Fruit fly (Drosophila melanogaster) whole organism, embryonic: Measurements from ENCODE around the gene CG44476.

Experiments used
- BtbVII ChIP-seq: fragments of 200-800 bp; sonication (Bioruptor generic); optimal IDR thresholded peaks from 3 replicates; lab custom pipeline; 2017; ENCODE audit warnings: missing biosample characterization, mild to moderate bottlenecking, missing genetic modification characterization
- CG10654 ChIP-seq: fragments of 200-800 bp; sonication (Bioruptor generic); optimal IDR thresholded peaks from 2 replicates; lab custom pipeline; 2016; ENCODE audit warnings: missing biosample characterization, missing genetic modification characterization
- CG11504 ChIP-seq: fragments of 200-800 bp; sonication (Bioruptor generic); optimal IDR thresholded peaks from 3 replicates; lab custom pipeline; 2019; ENCODE audit warnings: missing biosample characterization, mild to moderate bottlenecking, missing genetic modification characterization, moderate library complexity
- CG12071 ChIP-seq: fragments of 200-800 bp; sonication (Bioruptor generic); optimal IDR thresholded peaks from 3 replicates; lab custom pipeline; 2018; ENCODE audit warnings: missing biosample characterization, mild to moderate bottlenecking, missing genetic modification characterization
- CG13424 ChIP-seq: fragments of 200-800 bp; sonication (Bioruptor generic); optimal IDR thresholded peaks from 2 replicates; lab custom pipeline; 2019; ENCODE audit warnings: missing biosample characterization, mild to moderate bottlenecking, missing genetic modification characterization, moderate library complexity
- CG15479 ChIP-seq: fragments of 200-800 bp; sonication (Bioruptor generic); optimal IDR thresholded peaks from 3 replicates; lab custom pipeline; 2019; ENCODE audit warnings: missing biosample characterization, mild to moderate bottlenecking, missing genetic modification characterization, moderate library complexity
- CG15601 ChIP-seq: fragments of 200-800 bp; sonication (Bioruptor generic); optimal IDR thresholded peaks from 3 replicates; lab custom pipeline; 2019; ENCODE audit warnings: missing biosample characterization, mild to moderate bottlenecking, missing genetic modification characterization, moderate library complexity
- CG1603 ChIP-seq: fragments of 200-800 bp; sonication (Bioruptor generic); optimal IDR thresholded peaks from 2 replicates; lab custom pipeline; 2019; ENCODE audit warnings: missing biosample characterization, mild to moderate bottlenecking, missing genetic modification characterization, moderate library complexity
- CG16779 ChIP-seq: fragments of 200-800 bp; sonication (Bioruptor generic); IDR thresholded peaks from 2 replicates; pipeline ENCODE4 v1.3.6; 2022; ENCODE audit warnings: missing biosample characterization, missing genetic modification characterization
- CG17802 ChIP-seq: fragments of 200-800 bp; sonication (Bioruptor generic); optimal IDR thresholded peaks from 2 replicates; lab custom pipeline; 2018; ENCODE audit warnings: missing biosample characterization, mild to moderate bottlenecking, missing genetic modification characterization, moderate library complexity
- CG17912 ChIP-seq: fragments of 200-800 bp; sonication (Bioruptor generic); optimal IDR thresholded peaks from 2 replicates; lab custom pipeline; 2018; ENCODE audit warnings: missing biosample characterization, mild to moderate bottlenecking, missing genetic modification characterization
- CG18619 ChIP-seq: fragments of 200-800 bp; sonication (Bioruptor generic); optimal IDR thresholded peaks from 3 replicates; lab custom pipeline; 2017; ENCODE audit warnings: missing biosample characterization, mild to moderate bottlenecking, missing genetic modification characterization
- CG32772 ChIP-seq: fragments of 200-800 bp; sonication (Bioruptor generic); IDR thresholded peaks from 2 replicates; pipeline ENCODE4 v1.3.6; 2022; ENCODE audit warnings: missing biosample characterization, missing genetic modification characterization
- CG3995 ChIP-seq: fragments of 200-800 bp; sonication (Bioruptor generic); optimal IDR thresholded peaks from 3 replicates; lab custom pipeline; 2016; ENCODE audit warnings: missing biosample characterization, missing genetic modification characterization
- CG4328 ChIP-seq: fragments of 200-800 bp; sonication (Bioruptor generic); optimal IDR thresholded peaks from 3 replicates; lab custom pipeline; 2017; ENCODE audit warnings: missing biosample characterization, missing genetic modification reagents, missing genetic modification characterization
- CG4854 ChIP-seq: fragments of 200-800 bp; sonication (Bioruptor generic); optimal IDR thresholded peaks from 2 replicates; lab custom pipeline; 2016; ENCODE audit warnings: missing biosample characterization, missing genetic modification characterization, inconsistent platforms
- CG6689 ChIP-seq: fragments of 200-800 bp; sonication (Bioruptor generic); IDR thresholded peaks from 2 replicates; pipeline ENCODE4 v1.3.6; 2022; ENCODE audit warnings: missing biosample characterization, missing genetic modification characterization
- CG7372 ChIP-seq: fragments of 200-800 bp; sonication (Bioruptor generic); IDR thresholded peaks from 2 replicates; pipeline ENCODE4 v1.3.6; 2022; ENCODE audit warnings: missing biosample characterization, missing genetic modification characterization
- CG7963 ChIP-seq: fragments of 200-800 bp; sonication (Bioruptor generic); IDR thresholded peaks from 3 replicates; pipeline ENCODE4 v1.3.6; 2022; ENCODE audit warnings: missing biosample characterization, missing genetic modification characterization; ENCODE audit not compliant: partially characterized antibody
- CG8290 ChIP-seq, 3 experiments: fragments of 200-800 bp; sonication (Bioruptor generic); optimal IDR thresholded peaks; 2 replicates each; lab custom pipeline; 2016 to 2019; ENCODE audit warnings: missing biosample characterization in 3 of 3, missing genetic modification characterization in 3 of 3, mild to moderate bottlenecking in 2 of 3, moderate library complexity in 1 of 3
- CG8359 ChIP-seq: fragments of 200-800 bp; sonication (Bioruptor generic); optimal IDR thresholded peaks from 2 replicates; lab custom pipeline; 2017; ENCODE audit warnings: missing biosample characterization, mild to moderate bottlenecking, missing genetic modification characterization, borderline replicate concordance
- CG8944 ChIP-seq: fragments of 200-800 bp; sonication (Bioruptor generic); optimal IDR thresholded peaks from 3 replicates; lab custom pipeline; 2016; ENCODE audit warnings: missing biosample characterization, missing genetic modification characterization
- Dll ChIP-seq: fragments of 200-800 bp; sonication (Bioruptor generic); IDR thresholded peaks from 4 replicates; pipeline ENCODE4 v1.3.6; 2022; ENCODE audit warnings: missing biosample characterization, missing genetic modification characterization; ENCODE audit not compliant: partially characterized antibody
- Drgx ChIP-seq: fragments of 200-800 bp; sonication (Bioruptor generic); IDR thresholded peaks from 2 replicates; pipeline ENCODE4 v1.3.6; 2022; ENCODE audit warnings: missing biosample characterization, missing genetic modification characterization
- Fer1 ChIP-seq: fragments of 200-800 bp; sonication (Bioruptor generic); optimal IDR thresholded peaks from 2 replicates; lab custom pipeline; 2017; ENCODE audit warnings: missing biosample characterization, mild to moderate bottlenecking, missing genetic modification characterization
- Hr3 ChIP-seq: fragments of 200-800 bp; sonication (Bioruptor generic); optimal IDR thresholded peaks from 3 replicates; lab custom pipeline; 2016; ENCODE audit warnings: missing biosample characterization, missing genetic modification characterization
- Hr78 ChIP-seq, 2 experiments: fragments of 200-800 bp in 1 of 2; fragments of >200 bp in 1 of 2; sonication (Bioruptor generic) in 1 of 2; optimal IDR thresholded peaks; 2 replicates each; lab custom pipeline; 2017 to 2019; ENCODE audit warnings: missing biosample characterization in 2 of 2, missing genetic modification characterization in 2 of 2, mild to moderate bottlenecking in 1 of 2, moderate library complexity in 1 of 2
- Kr ChIP-seq: fragments of 200-800 bp; sonication (Bioruptor generic); optimal IDR thresholded peaks from 2 replicates; lab custom pipeline; 2017; ENCODE audit warnings: missing biosample characterization, mild to moderate bottlenecking, missing genetic modification characterization
- Nf-YA ChIP-seq: fragments of 200-800 bp; sonication (Bioruptor generic); IDR thresholded peaks from 2 replicates; pipeline ENCODE4 v1.3.6; 2022; ENCODE audit warnings: missing biosample characterization, missing genetic modification characterization
- Oli ChIP-seq: fragments of 200-800 bp; sonication (Bioruptor generic); optimal IDR thresholded peaks from 2 replicates; lab custom pipeline; 2018; ENCODE audit warnings: missing biosample characterization, mild to moderate bottlenecking, missing genetic modification characterization, moderate library complexity
- Poxn ChIP-seq: fragments of 200-800 bp; sonication (Bioruptor generic); IDR thresholded peaks from 2 replicates; pipeline ENCODE4 v1.3.6; 2022; ENCODE audit warnings: missing biosample characterization, missing genetic modification characterization
- Trl ChIP-seq, 3 experiments: fragments of >200 bp in 2 of 3; fragments of 200-800 bp in 1 of 3; sonication (Bioruptor generic) in 1 of 3; optimal IDR thresholded peaks; 2 replicates in 1 of 3; 3 replicates in 2 of 3; lab custom pipeline; 2016 to 2017; ENCODE audit warnings: missing biosample characterization in 1 of 3, missing genetic modification characterization in 1 of 3
- da ChIP-seq: fragments of 200-800 bp; sonication (Bioruptor generic); optimal IDR thresholded peaks from 2 replicates; lab custom pipeline; 2016; ENCODE audit warnings: missing biosample characterization, missing genetic modification characterization
- dan ChIP-seq: fragments of 200-800 bp; sonication (Bioruptor generic); IDR thresholded peaks from 2 replicates; pipeline ENCODE4 v1.3.6; 2022; ENCODE audit warnings: missing biosample characterization, missing genetic modification characterization
- danr ChIP-seq: fragments of 200-800 bp; sonication (Bioruptor generic); IDR thresholded peaks from 2 replicates; pipeline ENCODE4 v1.3.6; 2022; ENCODE audit warnings: missing biosample characterization, missing genetic modification characterization
- disco-r ChIP-seq: fragments of 200-800 bp; sonication (Bioruptor generic); optimal IDR thresholded peaks from 2 replicates; lab custom pipeline; 2016; ENCODE audit warnings: missing biosample characterization, missing genetic modification characterization
- dm ChIP-seq: fragments of 200-800 bp; sonication (Bioruptor generic); optimal IDR thresholded peaks from 3 replicates; lab custom pipeline; 2016; ENCODE audit warnings: missing biosample characterization, missing genetic modification characterization
- fru ChIP-seq: fragments of >200 bp; optimal IDR thresholded peaks from 2 replicates; lab custom pipeline; 2017
- gro ChIP-seq: fragments of 200-800 bp; sonication (Bioruptor generic); optimal IDR thresholded peaks from 2 replicates; lab custom pipeline; 2016; ENCODE audit warnings: missing biosample characterization, missing genetic modification characterization
- h ChIP-seq: fragments of >200 bp; optimal IDR thresholded peaks from 2 replicates; lab custom pipeline; 2017
- klu ChIP-seq: fragments of 200-800 bp; sonication (Bioruptor generic); IDR thresholded peaks from 2 replicates; pipeline ENCODE4 v1.3.6; 2022; ENCODE audit warnings: missing biosample characterization, missing genetic modification characterization
- lab ChIP-seq: fragments of 200-800 bp; sonication (Bioruptor generic); optimal IDR thresholded peaks from 3 replicates; lab custom pipeline; 2017; ENCODE audit warnings: missing biosample characterization, missing genetic modification characterization, mild to moderate bottlenecking, moderate library complexity, missing genetic modification reagents
- lov ChIP-seq, 2 experiments: fragments of 200-800 bp in 1 of 2; fragments of >200 bp in 1 of 2; sonication (Bioruptor generic) in 1 of 2; IDR thresholded peaks in 1 of 2; optimal IDR thresholded peaks in 1 of 2; 2 replicates in 1 of 2; 3 replicates in 1 of 2; pipeline versions ENCODE4 v1.3.6 to Lab custom; 2017 to 2022; ENCODE audit warnings: missing biosample characterization in 1 of 2, missing genetic modification characterization in 1 of 2
- nau ChIP-seq: fragments of 200-800 bp; sonication (Bioruptor generic); optimal IDR thresholded peaks from 3 replicates; lab custom pipeline; 2017; ENCODE audit warnings: missing biosample characterization, mild to moderate bottlenecking, missing genetic modification characterization, missing genetic modification reagents
- pzg ChIP-seq: fragments of 200-800 bp; sonication (Bioruptor generic); optimal IDR thresholded peaks from 3 replicates; lab custom pipeline; 2018; ENCODE audit warnings: missing biosample characterization, mild to moderate bottlenecking, missing genetic modification characterization, moderate library complexity
- sens ChIP-seq: fragments of 200-800 bp; sonication (Bioruptor generic); peaks from one replicate; lab custom pipeline; 2016; ENCODE audit warnings: missing biosample characterization, missing genetic modification characterization
- sisA ChIP-seq: fragments of 200-800 bp; sonication (Bioruptor generic); IDR thresholded peaks from 2 replicates; pipeline ENCODE4 v1.3.6; 2022; ENCODE audit warnings: missing biosample characterization, missing genetic modification characterization
- slp2 ChIP-seq: fragments of 200-800 bp; sonication (Bioruptor generic); optimal IDR thresholded peaks from 2 replicates; lab custom pipeline; 2016; ENCODE audit warnings: missing biosample characterization, missing genetic modification characterization
- ttk ChIP-seq: fragments of 200-800 bp; sonication (Bioruptor generic); IDR thresholded peaks from 2 replicates; pipeline ENCODE4 v2.1.2; 2022; ENCODE audit warnings: missing biosample characterization, missing genetic modification characterization

CG44476 gene

DNA sequence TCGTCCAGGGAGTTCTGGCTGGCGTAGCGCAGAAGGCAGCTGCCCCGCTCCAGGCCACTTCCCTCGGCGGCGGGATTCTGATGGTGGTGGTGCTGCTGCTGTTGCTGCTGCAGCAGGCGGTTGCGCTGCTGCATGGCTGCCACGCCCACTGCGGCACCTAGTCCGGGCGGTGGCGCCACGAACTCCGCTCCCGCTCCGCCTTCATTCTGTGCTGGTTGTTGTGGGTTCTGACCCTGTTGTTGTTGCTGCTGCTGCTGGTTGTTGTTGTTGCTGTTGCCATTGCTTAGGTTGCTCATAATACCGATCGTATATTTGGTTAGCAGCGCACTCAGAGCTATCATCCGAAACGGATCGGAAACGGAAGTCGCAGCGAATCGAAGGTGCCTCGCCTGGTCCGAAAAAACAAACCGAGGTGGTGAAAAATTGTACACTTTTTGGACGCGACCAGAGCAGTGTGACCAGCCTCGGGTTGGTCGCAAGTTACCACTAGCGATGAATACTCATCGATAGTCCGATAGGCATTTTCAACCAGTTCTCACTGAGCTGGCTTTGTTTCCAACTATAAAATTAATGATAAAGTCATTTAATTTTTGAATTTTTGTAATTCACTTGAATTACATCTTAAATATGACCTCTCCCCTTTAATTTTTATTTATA is 24.7 kb upstream of the CG44476 start, which contains the start of gene kel (continued):
- TF ChIP-seq dan (GFP tag; lab: Robert Waterston, UW) (no peak), slp2 (GFP tag; lab: Kevin White, UChicago) (no peak), CG7963 (GFP tag; lab: Robert Waterston, UW) (peak; percentile 71), CG10654 (GFP tag; lab: Kevin White, UChicago) (peak; percentile 19), BtbVII (peak; percentile 51), CG8359 (GFP tag; lab: Kevin White, UChicago) (no peak), CG17802 (tag; lab: Kevin White, UChicago) (peak; percentile 74), CG18619 (no peak), CG13424 (tag; lab: Kevin White, UChicago) (no peak), CG8944 (GFP tag; lab: Kevin White, UChicago) (no peak), CG8290 (GFP tag; optimal IDR thresholded peaks at IDR 0.05; lab: Kevin White, UChicago) (peak; percentile 13), CG8290 (tag; optimal IDR thresholded peaks at IDR 0.05; lab: Kevin White, UChicago) (peak; percentile 21 to 82), pzg (GFP tag; lab: Kevin White, UChicago) (peak; percentile 86), Fer1 (GFP tag; lab: Kevin White, UChicago) (peak; percentile 71), da (GFP tag; lab: Kevin White, UChicago) (no peak), CG16779 (no peak), Nf-YA (GFP tag; lab: Robert Waterston, UW) (no peak), gro (GFP tag; lab: Kevin White, UChicago) (peak; percentile 81), CG17912 (GFP tag; lab: Kevin White, UChicago) (peak; percentile 56), CG4854 (GFP tag; lab: Kevin White, UChicago) (no peak), lov (optimal IDR thresholded peaks at IDR 0.05; lab: Kevin White, UChicago) (no peak), lov (GFP tag; IDR thresholded peaks at IDR 0.05; lab: Robert Waterston, UW) (peak; percentile 50; the same call in 1 of the 3 replicates), disco-r (GFP tag; lab: Kevin White, UChicago) (no peak), sisA (GFP tag; lab: Robert Waterston, UW) (no peak), Poxn (no peak), Hr3 (GFP tag; lab: Kevin White, UChicago) (peak; percentile 9), CG12071 (GFP tag; lab: Kevin White, UChicago) (peak; percentile 69), CG15601 (tag; lab: Kevin White, UChicago) (peak; percentile 22), CG3995 (GFP tag; lab: Kevin White, UChicago) (peak; percentile 49), CG1603 (peak; percentile 76), fru (lab: Kevin White, UChicago) (no peak), CG32772 (GFP tag; lab: Robert Waterston, UW) (no peak), Trl (optimal IDR thresholded peaks at IDR 0.05; lab: Kevin White, UChicago) (no peak), Trl (GFP tag; optimal IDR thresholded peaks at IDR 0.05; lab: Kevin White, UChicago) (peak; percentile 29), Oli (no peak), Kr (GFP tag; lab: Kevin White, UChicago) (no peak), Hr78 (GFP tag; optimal IDR thresholded peaks at IDR 0.05; lab: Kevin White, UChicago) (no peak), nau (GFP tag; lab: Kevin White, UChicago) (peak; percentile 67), CG4328 (GFP tag; lab: Kevin White, UChicago) (peak; percentile 46), CG15479 (GFP tag; lab: Kevin White, UChicago) (peak; percentile 31), h (lab: Kevin White, UChicago) (no peak), Drgx (GFP tag; lab: Robert Waterston, UW) (peak; percentile 49; the same call in 1 of the 2 replicates), ttk (no peak), lab (GFP tag; lab: Kevin White, UChicago) (peak; percentile 75), CG11504 (tag; lab: Kevin White, UChicago) (peak; percentile 70), sens (GFP tag; lab: Kevin White, UChicago) (peak; percentile 90), CG7372 (GFP tag; lab: Robert Waterston, UW) (no peak), Dll (GFP tag; lab: Robert Waterston, UW) (peak; percentile 73), danr (no peak), dm (peak; percentile 61), CG6689 (no peak), klu (GFP tag; lab: Robert Waterston, UW) (no peak)
